Worm (Caenorhabditis elegans) whole organism, L4 larva: Measurements from ENCODE around the gene nas-3.

Source experiments
- F49E8.2 ChIP-seq: sonication (generic microtip); optimal IDR thresholded peaks from 2 replicates; lab custom pipeline; 2016; ENCODE audit warnings: missing compliant biosample characterization, mild to moderate bottlenecking, missing genetic modification characterization, borderline replicate concordance
- R02D3.7 ChIP-seq: fragments of 150-350 bp; sonication (generic microtip); optimal IDR thresholded peaks from 3 replicates; lab custom pipeline; 2014; ENCODE audit warnings: missing biosample characterization, missing genetic modification characterization
- ama-1 ChIP-seq: fragments of 150-350 bp; optimal IDR thresholded peaks from 2 replicates; lab custom pipeline; 2014; ENCODE audit warnings: inconsistent platforms, mixed read lengths
- ceh-32 ChIP-seq: sonication (generic microtip); optimal IDR thresholded peaks from 2 replicates; lab custom pipeline; 2016; ENCODE audit warnings: mild to moderate bottlenecking, missing genetic modification characterization, missing compliant biosample characterization; ENCODE audit not compliant: poor library complexity
- madf-5 ChIP-seq, 2 experiments: fragments of 200-800 bp; sonication (Bioruptor generic); IDR thresholded peaks; 2 replicates each; pipeline ENCODE4 v1.3.6; 2022; ENCODE audit warnings: missing compliant biosample characterization in 2 of 2, missing genetic modification characterization in 2 of 2
- nhr-10 ChIP-seq: fragments of 150-350 bp; optimal IDR thresholded peaks from 2 replicates; lab custom pipeline; 2014; ENCODE audit warnings: missing biosample characterization, missing genetic modification characterization
- nhr-11 ChIP-seq: fragments of 150-350 bp; optimal IDR thresholded peaks from 2 replicates; lab custom pipeline; 2014; ENCODE audit warnings: missing biosample characterization, missing genetic modification characterization
- nhr-77 ChIP-seq: fragments of 150-350 bp; optimal IDR thresholded peaks from 2 replicates; lab custom pipeline; 2014; ENCODE audit warnings: missing biosample characterization, missing genetic modification characterization

DNA sequence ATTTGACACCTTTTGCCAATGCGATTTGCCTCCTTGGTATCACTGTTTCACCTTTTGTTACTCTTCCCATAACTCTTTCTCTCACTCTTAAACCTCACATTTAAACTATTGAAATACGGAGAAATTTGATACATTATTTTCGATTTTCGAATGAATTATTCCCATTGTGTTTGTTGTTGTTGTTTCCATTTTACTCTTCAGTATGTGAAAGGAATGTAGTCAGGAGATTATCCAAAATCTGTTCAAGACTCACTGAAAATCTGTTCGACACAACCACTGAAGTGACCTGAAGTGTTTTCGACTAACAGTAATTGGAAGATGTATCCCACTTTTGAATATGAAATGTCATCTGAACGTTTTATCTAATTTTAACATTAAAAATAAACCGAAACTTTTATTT, 36.9 kb upstream of the nas-3 start:
- TF ChIP-seq nhr-10 (no peak), ama-1 (lab: Kevin White, UChicago) (no peak), madf-5 (GFP tag; IDR thresholded peaks at IDR 0.05; lab: Robert Waterston, UW) (no peak), F49E8.2 (tag; lab: Kevin White, UChicago) (no peak), R02D3.7 (no peak), nhr-11 (tag; lab: Kevin White, UChicago) (no peak), ceh-32 (tag; lab: Kevin White, UChicago) (no peak), nhr-77 (tag; lab: Kevin White, UChicago) (no peak)
